Worm (Caenorhabditis elegans): ENCODE data around the gene tag-290.

Gene tag-290

ce11 chrV:11610481-11610880 is 2.6 kb upstream of the tag-290 start, which contains the start of gene sas-5 (continued):
- TF ChIP-seq hpl-2 (GFP tag; optimal IDR thresholded peaks at IDR 0.05), result peak; percentile 34
- TF ChIP-seq skn-1 (tag; optimal IDR thresholded peaks at IDR 0.05), result peak; percentile 74
- TF ChIP-seq unc-86 (tag; optimal IDR thresholded peaks at IDR 0.05), result peak; percentile 72
- TF ChIP-seq ceh-63 (GFP tag; optimal IDR thresholded peaks at IDR 0.05), result no peak
- no peak for TF ChIP-seq nhr-28 (tag; optimal IDR thresholded peaks at IDR 0.05)
- peak; percentile 65 for TF ChIP-seq grh-1 (GFP tag; IDR thresholded peaks at IDR 0.05)
- TF ChIP-seq lsy-2 (tag; optimal IDR thresholded peaks at IDR 0.05), result peak; percentile 75 to 76
- TF ChIP-seq F16B12.6 (tag; optimal IDR thresholded peaks at IDR 0.05), result peak; percentile 37
- peak; percentile 13 for TF ChIP-seq fkh-8 (tag; optimal IDR thresholded peaks at IDR 0.05)
- peak; percentile 82 for TF ChIP-seq nhr-19 (GFP tag; conservative IDR thresholded peaks at IDR 0.05)
- TF ChIP-seq nhr-12 (tag; optimal IDR thresholded peaks at IDR 0.05), result no peak
- peak; percentile 91 for TF ChIP-seq rnt-1 (tag; optimal IDR thresholded peaks at IDR 0.05)
- TF ChIP-seq aly-2 (tag; optimal IDR thresholded peaks at IDR 0.05), result no peak
- no peak for TF ChIP-seq efl-3 (GFP tag; optimal IDR thresholded peaks at IDR 0.05)
- peak; percentile 73 for TF ChIP-seq lin-14 (GFP tag; optimal IDR thresholded peaks at IDR 0.05)
- TF ChIP-seq pag-3 (tag; optimal IDR thresholded peaks at IDR 0.05; ENCODE audit: borderline replicate concordance, insufficient read depth), result no peak
- TF ChIP-seq nhr-237 (tag; optimal IDR thresholded peaks at IDR 0.05), result no peak
- TF ChIP-seq C16A3.4 (tag; optimal IDR thresholded peaks at IDR 0.05), result peak; percentile 77
- peak in 1 of 2 experiments; percentile 65 for TF ChIP-seq mdl-1 (tag; optimal IDR thresholded peaks at IDR 0.05)
- TF ChIP-seq ceh-8 (GFP tag; optimal IDR thresholded peaks at IDR 0.05), result peak; percentile 66
- TF ChIP-seq ceh-82 (tag; optimal IDR thresholded peaks at IDR 0.05), result peak; percentile 95 to 96 (median 96)
- TF ChIP-seq ets-5 (GFP tag; IDR thresholded peaks at IDR 0.05), result no peak
- peak; percentile 82 for TF ChIP-seq nhr-47 (tag; optimal IDR thresholded peaks at IDR 0.05)
- TF ChIP-seq unc-130 (tag; optimal IDR thresholded peaks at IDR 0.05), result peak; percentile 83
- peak; percentile 48 for TF ChIP-seq ztf-4 (tag; optimal IDR thresholded peaks at IDR 0.05)
- peak; percentile 86 for TF ChIP-seq snpc-4 (tag; optimal IDR thresholded peaks at IDR 0.05)
- TF ChIP-seq tlp-1 (tag; optimal IDR thresholded peaks at IDR 0.05), result no peak
- no peak for TF ChIP-seq unc-30 (tag; optimal IDR thresholded peaks at IDR 0.05)
- peak; percentile 51 for TF ChIP-seq lir-3 (tag; optimal IDR thresholded peaks at IDR 0.05; ENCODE audit: poor library complexity)
- TF ChIP-seq zag-1 (tag; optimal IDR thresholded peaks at IDR 0.05), result no peak
- no peak for TF ChIP-seq sup-37 (GFP tag; optimal IDR thresholded peaks at IDR 0.05)
- peak; percentile 25 for TF ChIP-seq pax-3 (tag; optimal IDR thresholded peaks at IDR 0.05)
- TF ChIP-seq isw-1 (GFP tag; IDR thresholded peaks at IDR 0.05), result peak; percentile 55
- TF ChIP-seq nhr-84 (tag; optimal IDR thresholded peaks at IDR 0.05), result no peak
- TF ChIP-seq zip-4 (GFP tag; optimal IDR thresholded peaks at IDR 0.05), result peak; percentile 41
- no peak for TF ChIP-seq vab-15 (tag; optimal IDR thresholded peaks at IDR 0.05)
- TF ChIP-seq lin-15B (tag; optimal IDR thresholded peaks at IDR 0.05), result peak; percentile 68
- TF ChIP-seq blmp-1 (tag; optimal IDR thresholded peaks at IDR 0.05), result peak; percentile 71
- TF ChIP-seq nhr-71 (tag; optimal IDR thresholded peaks at IDR 0.05), result peak; percentile 88
- peak; percentile 85 to 92 (median 90) for TF ChIP-seq dpl-1 (GFP tag; optimal IDR thresholded peaks at IDR 0.05)
- peak; percentile 82 for TF ChIP-seq swsn-7 (tag; optimal IDR thresholded peaks at IDR 0.05)
- peak; percentile 51 to 93 for TF ChIP-seq efl-1 (optimal IDR thresholded peaks at IDR 0.05)
- peak; percentile 89 to 99 for TF ChIP-seq efl-1 (GFP tag; optimal IDR thresholded peaks at IDR 0.05 in 1 of 2)
- TF ChIP-seq lin-13 (GFP tag; optimal IDR thresholded peaks at IDR 0.05), result peak; percentile 57
- TF ChIP-seq C04F5.9 (tag; optimal IDR thresholded peaks at IDR 0.05), result peak; percentile 4
- TF ChIP-seq egl-27 (tag; optimal IDR thresholded peaks at IDR 0.05), result no peak
- TF ChIP-seq nhr-77 (tag; optimal IDR thresholded peaks at IDR 0.05), result no peak
- TF ChIP-seq unc-98 (GFP tag; IDR thresholded peaks at IDR 0.05), result no peak
- TF ChIP-seq Y116A8C.19 (tag; optimal IDR thresholded peaks at IDR 0.05; ENCODE audit: borderline replicate concordance), result no peak
- TF ChIP-seq lin-35 (GFP tag; optimal IDR thresholded peaks at IDR 0.05), result peak; percentile 86 to 95
- peak; percentile 59 for TF ChIP-seq irx-1 (tag; optimal IDR thresholded peaks at IDR 0.05)
- TF ChIP-seq nhr-20 (tag; optimal IDR thresholded peaks at IDR 0.05), result peak; percentile 86
- no peak for TF ChIP-seq alr-1 (tag; optimal IDR thresholded peaks at IDR 0.05; ENCODE audit: borderline replicate concordance)
